Fruit fly (Drosophila melanogaster): Measurements from ENCODE around the gene elm.

Gene elm

dm6 chr3R:5686049-5686757 is 31.5 kb upstream of the elm start (continued):
- TF ChIP-seq CG6654 (GFP tag; optimal IDR thresholded peaks at IDR 0.05) (no peak), oc (tag; optimal IDR thresholded peaks at IDR 0.05) (no peak), CG10147 (GFP tag; optimal IDR thresholded peaks at IDR 0.05) (peak; percentile 35), CG31224 (GFP tag; IDR thresholded peaks at IDR 0.05) (no peak), disco-r (GFP tag; optimal IDR thresholded peaks at IDR 0.05) (no peak), bcd (GFP tag; optimal IDR thresholded peaks at IDR 0.05) (peak; percentile 53), Awh (GFP tag; IDR thresholded peaks at IDR 0.05) (peak; percentile 75), Side (GFP tag; optimal IDR thresholded peaks at IDR 0.05) (no peak), da (GFP tag; optimal IDR thresholded peaks at IDR 0.05) (no peak), H2.0 (GFP tag; IDR thresholded peaks at IDR 0.05) (peak; percentile 39; the same call in 1 of the 2 replicates), CG1602 (GFP tag; optimal IDR thresholded peaks at IDR 0.05) (peak; percentile 18), pzg (GFP tag; optimal IDR thresholded peaks at IDR 0.05) (no peak), Hey (tag; optimal IDR thresholded peaks at IDR 0.05) (no peak), CG17385 (GFP tag; optimal IDR thresholded peaks at IDR 0.05) (peak; percentile 25), CG10267 (tag; optimal IDR thresholded peaks at IDR 0.05) (no peak), corto (GFP tag; optimal IDR thresholded peaks at IDR 0.05) (no peak), z (GFP tag; IDR thresholded peaks at IDR 0.05) (no peak), CG18764 (GFP tag; optimal IDR thresholded peaks at IDR 0.05) (no peak), lov (optimal IDR thresholded peaks at IDR 0.05) (no peak), lov (GFP tag; IDR thresholded peaks at IDR 0.05) (no peak), Hr39 (optimal IDR thresholded peaks at IDR 0.05) (no peak), Dad (GFP tag; optimal IDR thresholded peaks at IDR 0.05) (no peak), Opbp (GFP tag; IDR thresholded peaks at IDR 0.05; ENCODE audit: partially characterized antibody) (no peak), Med (GFP tag) (peak; percentile 89), Taf1 (GFP tag; IDR thresholded peaks at IDR 0.05) (no peak), CG7271 (tag; optimal IDR thresholded peaks at IDR 0.05) (no peak), Myb (GFP tag; optimal IDR thresholded peaks at IDR 0.05) (no peak), CG32532 (GFP tag; IDR thresholded peaks at IDR 0.05) (peak; percentile 24; the same call in 1 of the 2 replicates), dimm (GFP tag; IDR thresholded peaks at IDR 0.05) (no peak), Hr3 (GFP tag; optimal IDR thresholded peaks at IDR 0.05) (peak; percentile 24), phol (tag; optimal IDR thresholded peaks at IDR 0.05) (peak; percentile 46), Nf-YB (GFP tag; optimal IDR thresholded peaks at IDR 0.05) (no peak), CG10431 (GFP tag; optimal IDR thresholded peaks at IDR 0.05) (no peak), CG9932 (GFP tag; IDR thresholded peaks at IDR 0.05) (peak; percentile 27; the same call in 1 of the 2 replicates), CG15011 (GFP tag; optimal IDR thresholded peaks at IDR 0.05) (peak; percentile 28), toy (GFP tag; IDR thresholded peaks at IDR 0.05) (no peak), Dbx (GFP tag; IDR thresholded peaks at IDR 0.05) (0 out of 3 replicates have a peak, but pooled peaks have one; percentile 41), CG11560 (tag; IDR thresholded peaks at IDR 0.05) (0 out of 3 replicates have a peak, but pooled peaks have one; percentile 29), CG4404 (GFP tag; IDR thresholded peaks at IDR 0.05) (0 out of 2 replicates have a peak, but pooled peaks have one; percentile 26), Sry-δ (GFP tag; optimal IDR thresholded peaks at IDR 0.05) (no peak), CG30020 (tag; optimal IDR thresholded peaks at IDR 0.05) (no peak), sd (tag; optimal IDR thresholded peaks at IDR 0.05) (peak; percentile 24), Hsf (GFP tag; optimal IDR thresholded peaks at IDR 0.05) (peak; percentile 55), CG12942 (GFP tag; optimal IDR thresholded peaks at IDR 0.05) (no peak), tup (GFP tag; optimal IDR thresholded peaks at IDR 0.05) (no peak), hb (GFP tag; IDR thresholded peaks at IDR 0.05; ENCODE audit: partially characterized antibody) (no peak), CG12744 (GFP tag; optimal IDR thresholded peaks at IDR 0.05) (no peak), emc (GFP tag; optimal IDR thresholded peaks at IDR 0.05) (no peak), CG6175 (GFP tag; IDR thresholded peaks at IDR 0.05) (no peak), odd (GFP tag; optimal IDR thresholded peaks at IDR 0.05) (no peak), usp (GFP tag; optimal IDR thresholded peaks at IDR 0.05) (no peak)

Data from whole organism, embryonic.